Fruit fly (Drosophila melanogaster) whole organism, wandering third instar larva: ENCODE results near the gene CG43658.
A peak's percentile ranks its signal among the peaks of the same experiment; 100 is the strongest.

Experiments used
- Abd-B ChIP-seq: fragments of >200 bp; optimal IDR thresholded peaks from 2 replicates; lab custom pipeline; 2017; ENCODE audit warnings: missing biosample characterization, missing genetic modification characterization
- CG32264 ChIP-seq: fragments of 200-800 bp; sonication (Bioruptor generic); optimal IDR thresholded peaks from 2 replicates; lab custom pipeline; 2016; ENCODE audit warnings: missing biosample characterization, missing genetic modification characterization
- CG9705 ChIP-seq: fragments of 200-800 bp; sonication (Bioruptor generic); optimal IDR thresholded peaks from 2 replicates; lab custom pipeline; 2018; ENCODE audit warnings: missing biosample characterization, mild to moderate bottlenecking, missing genetic modification characterization
- CrebA ChIP-seq: fragments of 200-800 bp; sonication (Bioruptor generic); optimal IDR thresholded peaks from 2 replicates; lab custom pipeline; 2016; ENCODE audit warnings: missing biosample characterization, mild to moderate bottlenecking, missing genetic modification characterization, borderline replicate concordance
- Dfd ChIP-seq: fragments of >200 bp; optimal IDR thresholded peaks from 2 replicates; lab custom pipeline; 2017; ENCODE audit warnings: missing biosample characterization, missing genetic modification characterization
- GATAd ChIP-seq: sonication (Bioruptor generic); optimal IDR thresholded peaks from 2 replicates; lab custom pipeline; 2016; ENCODE audit warnings: missing biosample characterization, missing genetic modification characterization
- HLH106 ChIP-seq: fragments of 200-800 bp; optimal IDR thresholded peaks from 3 replicates; lab custom pipeline; 2019; ENCODE audit warnings: missing biosample characterization, mild to moderate bottlenecking, missing genetic modification characterization, moderate library complexity
- Hnf4 ChIP-seq: fragments of 200-800 bp; sonication (Bioruptor generic); optimal IDR thresholded peaks from 2 replicates; lab custom pipeline; 2016; ENCODE audit warnings: missing biosample characterization, mild to moderate bottlenecking, missing genetic modification characterization
- Hr78 ChIP-seq: fragments of >200 bp; optimal IDR thresholded peaks from 2 replicates; lab custom pipeline; 2017; ENCODE audit warnings: missing biosample characterization, missing genetic modification characterization
- Hr83 ChIP-seq: fragments of 200-300 bp; sonication (Bioruptor generic); optimal IDR thresholded peaks from 2 replicates; lab custom pipeline; 2016; ENCODE audit warnings: missing biosample characterization, mild to moderate bottlenecking, missing genetic modification characterization, moderate library complexity; ENCODE audit not compliant: poor library complexity, severe bottlenecking
- Jra ChIP-seq: sonication (Bioruptor generic); optimal IDR thresholded peaks from 2 replicates; lab custom pipeline; 2016; ENCODE audit warnings: missing biosample characterization, missing genetic modification characterization
- Mio ChIP-seq: sonication (Bioruptor generic); optimal IDR thresholded peaks from 2 replicates; lab custom pipeline; 2016; ENCODE audit warnings: missing biosample characterization, missing genetic modification characterization
- Myc ChIP-seq: fragments of >200 bp; optimal IDR thresholded peaks from 2 replicates; lab custom pipeline; 2017
- N ChIP-seq: fragments of >200 bp; optimal IDR thresholded peaks from 2 replicates; lab custom pipeline; 2018; ENCODE audit warnings: missing biosample characterization, missing external identifiers, missing genetic modification characterization
- OdsH ChIP-seq: fragments of 200-800 bp; sonication (Bioruptor generic); optimal IDR thresholded peaks from 2 replicates; lab custom pipeline; 2016; ENCODE audit warnings: missing biosample characterization, mild to moderate bottlenecking, missing genetic modification characterization
- Rel ChIP-seq, 2 experiments: fragments of 200-800 bp; sonication (Bioruptor generic) in 1 of 2; optimal IDR thresholded peaks; 2 replicates in 1 of 2; 3 replicates in 1 of 2; lab custom pipeline; 2016 to 2019; ENCODE audit warnings: mild to moderate bottlenecking in 2 of 2, missing biosample characterization in 2 of 2, missing genetic modification characterization in 2 of 2, moderate library complexity in 1 of 2
- Sp1 ChIP-seq: fragments of 200-800 bp; sonication (Bioruptor generic); optimal IDR thresholded peaks from 3 replicates; lab custom pipeline; 2019; ENCODE audit warnings: missing biosample characterization, mild to moderate bottlenecking, missing genetic modification characterization, moderate library complexity
- br ChIP-seq: fragments of 200-800 bp; sonication (Bioruptor generic); optimal IDR thresholded peaks from 2 replicates; lab custom pipeline; 2016; ENCODE audit warnings: missing biosample characterization, missing genetic modification characterization
- brk ChIP-seq: fragments of 200-800 bp; sonication (Bioruptor generic); optimal IDR thresholded peaks from 2 replicates; lab custom pipeline; 2016; ENCODE audit warnings: missing biosample characterization, mild to moderate bottlenecking, missing genetic modification characterization
- dl ChIP-seq, 2 experiments: fragments of 175-275, 200-275 bp in 1 of 2; fragments of 200-275 bp in 1 of 2; sonication (Bioruptor generic); optimal IDR thresholded peaks; lab custom pipeline; 2018; ENCODE audit warnings: mild to moderate bottlenecking in 2 of 2, missing biosample characterization in 2 of 2, missing genetic modification characterization in 2 of 2, moderate library complexity in 2 of 2; ENCODE audit not compliant: partially characterized antibody in 2 of 2, insufficient read depth in 1 of 2
- dmrt93B ChIP-seq: fragments of 200-800 bp; sonication (Bioruptor generic); optimal IDR thresholded peaks from 2 replicates; lab custom pipeline; 2018; ENCODE audit warnings: missing biosample characterization, mild to moderate bottlenecking, missing genetic modification characterization
- dsf ChIP-seq: sonication (Bioruptor generic); optimal IDR thresholded peaks from 2 replicates; lab custom pipeline; 2016; ENCODE audit warnings: missing biosample characterization, missing genetic modification characterization, borderline replicate concordance
- ey ChIP-seq: fragments of 200-800 bp; sonication (Bioruptor generic); optimal IDR thresholded peaks from 2 replicates; lab custom pipeline; 2016; ENCODE audit warnings: missing biosample characterization, missing genetic modification characterization
- foxo ChIP-seq, 2 experiments: fragments of 200-800 bp; sonication (Bioruptor generic); optimal IDR thresholded peaks; 2 replicates in 1 of 2; 3 replicates in 1 of 2; lab custom pipeline; 2016 to 2017; ENCODE audit warnings: missing biosample characterization in 2 of 2, missing genetic modification characterization in 2 of 2
- fru ChIP-seq: fragments of 200-800 bp; sonication (Bioruptor generic); optimal IDR thresholded peaks from 3 replicates; lab custom pipeline; 2016; ENCODE audit warnings: missing biosample characterization, mild to moderate bottlenecking, missing genetic modification characterization
- h ChIP-seq: fragments of 200-800 bp; sonication (Bioruptor generic); optimal IDR thresholded peaks from 3 replicates; lab custom pipeline; 2016; ENCODE audit warnings: missing biosample characterization, mild to moderate bottlenecking, missing genetic modification characterization
- jim ChIP-seq: fragments of 175-275, 200-325 bp; sonication (Bioruptor generic); optimal IDR thresholded peaks from 2 replicates; lab custom pipeline; 2016; ENCODE audit warnings: missing biosample characterization, mild to moderate bottlenecking, missing genetic modification characterization
- lola ChIP-seq: fragments of >200 bp; optimal IDR thresholded peaks from 2 replicates; lab custom pipeline; 2017; ENCODE audit warnings: missing biosample characterization, missing genetic modification characterization
- pan ChIP-seq: fragments of >200 bp; optimal IDR thresholded peaks from 2 replicates; lab custom pipeline; 2017
- psq ChIP-seq: fragments of 200-800 bp; sonication (Bioruptor generic); optimal IDR thresholded peaks from 3 replicates; lab custom pipeline; 2017; ENCODE audit warnings: missing biosample characterization, mild to moderate bottlenecking, missing genetic modification characterization, moderate library complexity
- rgr ChIP-seq: fragments of 200-800 bp; sonication (Bioruptor generic); optimal IDR thresholded peaks from 3 replicates; lab custom pipeline; 2016; ENCODE audit warnings: missing biosample characterization, mild to moderate bottlenecking, missing genetic modification characterization
- sage ChIP-seq: fragments of 200-800 bp; sonication (Bioruptor generic); optimal IDR thresholded peaks from 2 replicates; lab custom pipeline; 2016; ENCODE audit warnings: missing biosample characterization, mild to moderate bottlenecking, missing genetic modification characterization
- sv ChIP-seq: fragments of 200-800 bp; sonication (Bioruptor generic); optimal IDR thresholded peaks from 3 replicates; lab custom pipeline; 2016; ENCODE audit warnings: missing biosample characterization, missing genetic modification characterization
- tai ChIP-seq: sonication (Bioruptor generic); optimal IDR thresholded peaks from 2 replicates; lab custom pipeline; 2016; ENCODE audit warnings: missing biosample characterization, missing genetic modification characterization
- usp ChIP-seq: fragments of >200 bp; optimal IDR thresholded peaks from 2 replicates; lab custom pipeline; 2017; ENCODE audit warnings: missing biosample characterization, missing genetic modification characterization
- woc ChIP-seq: sonication (Bioruptor generic); optimal IDR thresholded peaks from 2 replicates; lab custom pipeline; 2016; ENCODE audit warnings: missing biosample characterization, mild to moderate bottlenecking, missing genetic modification characterization

Gene CG43658

dm6 chrX:17569128-17569527 is 8.1 kb upstream of the CG43658 start, which contains the start of gene ppk23:
Gene ppk23 (minus strand): TSS chrX:17569228.
- TF ChIP-seq Hr83 (GFP tag; lab: Kevin White, UChicago), result no peak
- no peak for TF ChIP-seq brk (GFP tag; lab: Kevin White, UChicago)
- TF ChIP-seq Abd-B (GFP tag; lab: Kevin White, UChicago), result no peak
- no peak for TF ChIP-seq N
- TF ChIP-seq psq (GFP tag; lab: Kevin White, UChicago), result no peak
- no peak for TF ChIP-seq lola (GFP tag; lab: Kevin White, UChicago)
- TF ChIP-seq woc (GFP tag; lab: Kevin White, UChicago), result no peak
- no peak for TF ChIP-seq br (GFP tag; lab: Kevin White, UChicago)
- no peak for TF ChIP-seq Dfd (GFP tag; lab: Kevin White, UChicago)
- no peak for TF ChIP-seq dsf
- TF ChIP-seq GATAd, result no peak
- TF ChIP-seq CG32264, result no peak
- no peak for TF ChIP-seq ey
- no peak for TF ChIP-seq usp
- TF ChIP-seq fru (GFP tag; lab: Kevin White, UChicago), result no peak
- TF ChIP-seq Hr78, result no peak
- TF ChIP-seq dl (GFP tag; optimal IDR thresholded peaks at IDR 0.05; lab: Kevin White, UChicago; ENCODE audit: insufficient read depth in 1 of 2, partially characterized antibody in 2 of 2), result no peak
- no peak for TF ChIP-seq Jra (GFP tag; lab: Kevin White, UChicago)

- TF ChIP-seq CG9705 (GFP tag; lab: Kevin White, UChicago) (no peak), rgr (GFP tag; lab: Kevin White, UChicago) (no peak), Abd-B (GFP tag; lab: Kevin White, UChicago) (no peak), CG32264 (no peak), N (no peak), Hr78 (no peak), lola (GFP tag; lab: Kevin White, UChicago) (no peak), Hnf4 (GFP tag; lab: Kevin White, UChicago) (no peak), OdsH (GFP tag; lab: Kevin White, UChicago) (no peak), foxo (GFP tag; optimal IDR thresholded peaks at IDR 0.05; lab: Kevin White, UChicago) (no peak), usp (no peak), woc (GFP tag; lab: Kevin White, UChicago) (no peak), Hr83 (GFP tag; lab: Kevin White, UChicago) (no peak), Dfd (GFP tag; lab: Kevin White, UChicago) (no peak), Myc (lab: Kevin White, UChicago) (no peak), GATAd (no peak), jim (GFP tag; lab: Kevin White, UChicago) (no peak), ey (no peak)
Observed at dm6 chrX:17566128-17566527, 5.1 kb upstream of the CG43658 start.

dm6 chrX:17562585-17562984 is 1.6 kb upstream of the CG43658 start:
- TF ChIP-seq OdsH (GFP tag; lab: Kevin White, UChicago) (peak; percentile 32), Dfd (GFP tag; lab: Kevin White, UChicago) (no peak), dmrt93B (GFP tag; lab: Kevin White, UChicago) (peak; percentile 26), foxo (GFP tag; optimal IDR thresholded peaks at IDR 0.05; lab: Kevin White, UChicago) (peak in 1 of 2 experiments; percentile 60), dsf (no peak), psq (GFP tag; lab: Kevin White, UChicago) (peak; percentile 51), sage (peak; percentile 35), h (peak; percentile 44), rgr (GFP tag; lab: Kevin White, UChicago) (peak; percentile 45), HLH106 (peak; percentile 66), CG9705 (GFP tag; lab: Kevin White, UChicago) (no peak), Rel (GFP tag; optimal IDR thresholded peaks at IDR 0.05; lab: Kevin White, UChicago) (peak; percentile 37), Rel (tag; optimal IDR thresholded peaks at IDR 0.05; lab: Kevin White, UChicago) (no peak), fru (GFP tag; lab: Kevin White, UChicago) (peak; percentile 32), lola (GFP tag; lab: Kevin White, UChicago) (no peak), CrebA (GFP tag; lab: Kevin White, UChicago) (peak; percentile 14), Sp1 (GFP tag; lab: Kevin White, UChicago) (peak; percentile 74), woc (GFP tag; lab: Kevin White, UChicago) (no peak), pan (lab: Kevin White, UChicago) (no peak), brk (GFP tag; lab: Kevin White, UChicago) (peak; percentile 51), Abd-B (GFP tag; lab: Kevin White, UChicago) (no peak), jim (GFP tag; lab: Kevin White, UChicago) (no peak)

- peak; percentile 96 for TF ChIP-seq HLH106
- peak; percentile 85 for TF ChIP-seq Dfd (GFP tag; lab: Kevin White, UChicago)
- peak; percentile 11 to 94 for TF ChIP-seq foxo (GFP tag; optimal IDR thresholded peaks at IDR 0.05; lab: Kevin White, UChicago)
- TF ChIP-seq jim (GFP tag; lab: Kevin White, UChicago), result peak; percentile 8
- peak; percentile 95 for TF ChIP-seq Sp1 (GFP tag; lab: Kevin White, UChicago)
- peak; percentile 85 for TF ChIP-seq rgr (GFP tag; lab: Kevin White, UChicago)
- TF ChIP-seq Hr78, result no peak
- peak; percentile 54 for TF ChIP-seq CG32264
- TF ChIP-seq Hr83 (GFP tag; lab: Kevin White, UChicago), result no peak
- no peak for TF ChIP-seq Abd-B (GFP tag; lab: Kevin White, UChicago)
- peak; percentile 88 for TF ChIP-seq OdsH (GFP tag; lab: Kevin White, UChicago)
- no peak for TF ChIP-seq sv
- TF ChIP-seq CrebA (GFP tag; lab: Kevin White, UChicago), result no peak
- TF ChIP-seq lola (GFP tag; lab: Kevin White, UChicago), result no peak
- TF ChIP-seq ey, result peak; percentile 94
- peak; percentile 98 for TF ChIP-seq dmrt93B (GFP tag; lab: Kevin White, UChicago)
- peak; percentile 78 for TF ChIP-seq Jra (GFP tag; lab: Kevin White, UChicago)
- TF ChIP-seq pan (lab: Kevin White, UChicago), result no peak
- no peak for TF ChIP-seq GATAd
- no peak for TF ChIP-seq Rel (GFP tag; optimal IDR thresholded peaks at IDR 0.05; lab: Kevin White, UChicago)
- peak; percentile 60 for TF ChIP-seq Rel (tag; optimal IDR thresholded peaks at IDR 0.05; lab: Kevin White, UChicago)
- no peak for TF ChIP-seq sage
- TF ChIP-seq psq (GFP tag; lab: Kevin White, UChicago), result peak; percentile 74
- TF ChIP-seq tai (GFP tag; lab: Kevin White, UChicago), result peak; percentile 91
- TF ChIP-seq Hnf4 (GFP tag; lab: Kevin White, UChicago), result peak; percentile 80
- TF ChIP-seq dsf, result peak; percentile 12
- peak; percentile 49 for TF ChIP-seq Mio (GFP tag; lab: Kevin White, UChicago)
- peak; percentile 93 for TF ChIP-seq h
Observed at dm6 chrX:17561943-17562313, 948 bp upstream of the CG43658 start.
